Fruit fly (Drosophila melanogaster) whole organism, prepupa: Measurements from ENCODE around the gene bgm.

Source experiments
- CG10631 ChIP-seq: fragments of 200-800 bp; sonication (Bioruptor generic); optimal IDR thresholded peaks from 2 replicates; lab custom pipeline; 2016; ENCODE audit warnings: missing biosample characterization, missing genetic modification characterization
- CG11294 ChIP-seq: fragments of 200-800 bp; sonication (Bioruptor generic); IDR thresholded peaks from 2 replicates; pipeline ENCODE4 v1.3.6; 2022; ENCODE audit warnings: missing biosample characterization, missing genetic modification characterization
- CG11762 ChIP-seq: fragments of 200-800 bp; sonication (Bioruptor generic); optimal IDR thresholded peaks from 3 replicates; lab custom pipeline; 2016; ENCODE audit warnings: missing biosample characterization, missing genetic modification characterization; ENCODE audit not compliant: insufficient read depth
- CG11902 ChIP-seq: fragments of 200-800 bp; sonication (Bioruptor generic); optimal IDR thresholded peaks from 3 replicates; lab custom pipeline; 2016; ENCODE audit warnings: missing biosample characterization, missing genetic modification characterization
- CG15336 ChIP-seq: fragments of 200-800 bp; sonication (Bioruptor generic); IDR thresholded peaks from 2 replicates; pipeline ENCODE4 v1.3.6; 2022; ENCODE audit warnings: missing biosample characterization, missing genetic modification characterization
- CG1621 ChIP-seq: fragments of 200-800 bp; sonication (Bioruptor generic); optimal IDR thresholded peaks from 3 replicates; lab custom pipeline; 2018; ENCODE audit warnings: missing biosample characterization, mild to moderate bottlenecking, missing genetic modification characterization
- CG16779 ChIP-seq: fragments of 200-800 bp; sonication (Bioruptor generic); optimal IDR thresholded peaks from 3 replicates; lab custom pipeline; 2017; ENCODE audit warnings: missing biosample characterization, mild to moderate bottlenecking, missing genetic modification characterization
- CG32006 ChIP-seq: fragments of 200-800 bp; sonication (Bioruptor generic); optimal IDR thresholded peaks from 3 replicates; lab custom pipeline; 2017; ENCODE audit warnings: missing biosample characterization, mild to moderate bottlenecking, missing genetic modification characterization
- CG3919 ChIP-seq: fragments of 200-800 bp; sonication (Bioruptor generic); optimal IDR thresholded peaks from 3 replicates; lab custom pipeline; 2016; ENCODE audit warnings: missing biosample characterization, missing genetic modification characterization
- CG4318 ChIP-seq: fragments of 200-800 bp; sonication (Bioruptor generic); optimal IDR thresholded peaks from 3 replicates; lab custom pipeline; 2017; ENCODE audit warnings: missing biosample characterization, mild to moderate bottlenecking, missing genetic modification characterization
- CG6163 ChIP-seq: fragments of 200-800 bp; sonication (Bioruptor generic); IDR thresholded peaks from 3 replicates; pipeline ENCODE4 v1.3.6; 2022; ENCODE audit warnings: missing biosample characterization, missing genetic modification characterization
- CG6276 ChIP-seq: fragments of 200-800 bp; sonication (Bioruptor generic); optimal IDR thresholded peaks from 2 replicates; lab custom pipeline; 2017; ENCODE audit warnings: missing biosample characterization, mild to moderate bottlenecking, missing genetic modification characterization
- CG6792 ChIP-seq: fragments of 200-800 bp; sonication (Bioruptor generic); optimal IDR thresholded peaks from 3 replicates; lab custom pipeline; 2016; ENCODE audit warnings: missing biosample characterization, missing genetic modification characterization
- CG6808 ChIP-seq: fragments of 200-800 bp; sonication (Bioruptor generic); optimal IDR thresholded peaks from 3 replicates; lab custom pipeline; 2017; ENCODE audit warnings: missing biosample characterization, missing genetic modification characterization, mild to moderate bottlenecking, moderate library complexity, missing genetic modification reagents
- CG7368 ChIP-seq: fragments of 200-800 bp; sonication (Bioruptor generic); optimal IDR thresholded peaks from 3 replicates; lab custom pipeline; 2016; ENCODE audit warnings: missing biosample characterization, missing genetic modification characterization
- CG8119 ChIP-seq: fragments of 200-800 bp; sonication (Bioruptor generic); IDR thresholded peaks from 3 replicates; pipeline ENCODE4 v1.3.6; 2022; ENCODE audit warnings: missing biosample characterization, missing genetic modification characterization
- CG8632 ChIP-seq: fragments of 200-800 bp; sonication (Bioruptor generic); optimal IDR thresholded peaks from 3 replicates; lab custom pipeline; 2016; ENCODE audit warnings: missing biosample characterization, missing genetic modification characterization
- CG9139 ChIP-seq: fragments of 200-800 bp; sonication (Bioruptor generic); optimal IDR thresholded peaks from 3 replicates; lab custom pipeline; 2017; ENCODE audit warnings: missing biosample characterization, mild to moderate bottlenecking, missing genetic modification characterization
- Eip75B ChIP-seq: fragments of 200-800 bp; sonication (Bioruptor generic); optimal IDR thresholded peaks from 3 replicates; lab custom pipeline; 2016; ENCODE audit warnings: missing biosample characterization, missing genetic modification characterization
- Eip78C ChIP-seq: fragments of 200-800 bp; sonication (Bioruptor generic); peaks from one replicate; lab custom pipeline; 2016; ENCODE audit warnings: missing biosample characterization, missing genetic modification characterization
- Eip93F ChIP-seq: fragments of 200-800 bp; sonication (Bioruptor generic); optimal IDR thresholded peaks from 2 replicates; lab custom pipeline; 2016; ENCODE audit warnings: missing biosample characterization, mild to moderate bottlenecking, missing genetic modification characterization
- Ets21C ChIP-seq: fragments of 200-800 bp; sonication (Bioruptor generic); optimal IDR thresholded peaks from 3 replicates; lab custom pipeline; 2016; ENCODE audit warnings: missing biosample characterization, missing genetic modification characterization
- Ets96B ChIP-seq: fragments of 200-800 bp; optimal IDR thresholded peaks from 2 replicates; lab custom pipeline; 2019; ENCODE audit warnings: missing biosample characterization, mild to moderate bottlenecking, missing genetic modification characterization, moderate library complexity
- Gug ChIP-seq: fragments of 200-800 bp; sonication (Bioruptor generic); IDR thresholded peaks from 2 replicates; pipeline ENCODE4 v1.3.6; 2022; ENCODE audit warnings: missing biosample characterization, missing genetic modification characterization
- Hr38 ChIP-seq: sonication (Bioruptor generic); optimal IDR thresholded peaks from 2 replicates; lab custom pipeline; 2016; ENCODE audit warnings: missing biosample characterization, missing genetic modification characterization
- Hr4 ChIP-seq: fragments of 200-800 bp; sonication (Bioruptor generic); optimal IDR thresholded peaks from 3 replicates; lab custom pipeline; 2016; ENCODE audit warnings: missing biosample characterization, missing genetic modification characterization
- Lpt ChIP-seq: fragments of 200-800 bp; sonication (Bioruptor generic); optimal IDR thresholded peaks from 3 replicates; lab custom pipeline; 2016; ENCODE audit warnings: missing biosample characterization, missing genetic modification characterization
- Met ChIP-seq: fragments of 200-800 bp; sonication (Bioruptor generic); optimal IDR thresholded peaks from 3 replicates; lab custom pipeline; 2016; ENCODE audit warnings: missing biosample characterization, missing genetic modification characterization
- OdsH ChIP-seq: fragments of 200-800 bp; sonication (Bioruptor generic); optimal IDR thresholded peaks from 3 replicates; lab custom pipeline; 2016; ENCODE audit warnings: missing biosample characterization, missing genetic modification characterization
- Smox ChIP-seq: fragments of 200-800 bp; sonication (Bioruptor generic); optimal IDR thresholded peaks from 3 replicates; lab custom pipeline; 2016; ENCODE audit warnings: missing biosample characterization, missing genetic modification characterization
- Sox102F ChIP-seq: fragments of 200-800 bp; sonication (Bioruptor generic); optimal IDR thresholded peaks from 2 replicates; lab custom pipeline; 2016; ENCODE audit warnings: missing biosample characterization, mild to moderate bottlenecking, missing genetic modification characterization
- Sox14 ChIP-seq: fragments of 200-800 bp; sonication (Bioruptor generic); optimal IDR thresholded peaks from 3 replicates; lab custom pipeline; 2016; ENCODE audit warnings: missing biosample characterization, missing genetic modification characterization
- Sox15 ChIP-seq: fragments of 200-800 bp; sonication (Bioruptor generic); optimal IDR thresholded peaks from 3 replicates; lab custom pipeline; 2016; ENCODE audit warnings: missing biosample characterization, missing genetic modification characterization
- acj6 ChIP-seq: fragments of 200-800 bp; sonication (Bioruptor generic); optimal IDR thresholded peaks from 3 replicates; lab custom pipeline; 2016; ENCODE audit warnings: missing biosample characterization, missing genetic modification characterization
- cyc ChIP-seq: fragments of 200-800 bp; sonication (Bioruptor generic); optimal IDR thresholded peaks from 3 replicates; lab custom pipeline; 2016; ENCODE audit warnings: missing biosample characterization, missing genetic modification characterization
- dac ChIP-seq: fragments of 200-800 bp; sonication (Bioruptor generic); optimal IDR thresholded peaks from 2 replicates; lab custom pipeline; 2017; ENCODE audit warnings: missing biosample characterization, mild to moderate bottlenecking, missing genetic modification characterization
- dsx ChIP-seq: fragments of 200-800 bp; optimal IDR thresholded peaks from 3 replicates; lab custom pipeline; 2019; ENCODE audit warnings: missing biosample characterization, mild to moderate bottlenecking, missing genetic modification characterization, moderate library complexity; ENCODE audit not compliant: poor library complexity, severe bottlenecking
- eg ChIP-seq: fragments of 200-800 bp; sonication (Bioruptor generic); IDR thresholded peaks from 3 replicates; pipeline ENCODE4 v1.3.6; 2022; ENCODE audit warnings: missing biosample characterization, missing genetic modification characterization
- fd59A ChIP-seq: fragments of 200-800 bp; sonication (Bioruptor generic); optimal IDR thresholded peaks from 2 replicates; lab custom pipeline; 2017; ENCODE audit warnings: missing biosample characterization, mild to moderate bottlenecking, missing genetic modification characterization, missing genetic modification reagents
- fd85E ChIP-seq: fragments of 200-800 bp; sonication (Bioruptor generic); optimal IDR thresholded peaks from 3 replicates; lab custom pipeline; 2016; ENCODE audit warnings: missing biosample characterization, missing genetic modification characterization
- net ChIP-seq: fragments of 200-800 bp; sonication (Bioruptor generic); optimal IDR thresholded peaks from 3 replicates; lab custom pipeline; 2016; ENCODE audit warnings: missing biosample characterization, missing genetic modification characterization
- pdm3 ChIP-seq: fragments of 200-800 bp; sonication (Bioruptor generic); optimal IDR thresholded peaks from 3 replicates; lab custom pipeline; 2016; ENCODE audit warnings: missing biosample characterization, missing genetic modification characterization
- salr ChIP-seq, 2 experiments: fragments of 200-800 bp; sonication (Bioruptor generic); optimal IDR thresholded peaks; 3 replicates each; lab custom pipeline; 2016 to 2018; ENCODE audit warnings: missing biosample characterization in 2 of 2, missing genetic modification characterization in 2 of 2, mild to moderate bottlenecking in 1 of 2
- spab ChIP-seq: fragments of 200-800 bp; sonication (Bioruptor generic); optimal IDR thresholded peaks from 2 replicates; lab custom pipeline; 2017; ENCODE audit warnings: missing biosample characterization, mild to moderate bottlenecking, missing genetic modification characterization, missing genetic modification reagents
- ss ChIP-seq, 2 experiments: fragments of 200-800 bp; sonication (Bioruptor generic); optimal IDR thresholded peaks; 2 replicates in 1 of 2; 3 replicates in 1 of 2; lab custom pipeline; 2017 to 2018; ENCODE audit warnings: mild to moderate bottlenecking in 2 of 2, missing biosample characterization in 2 of 2, missing genetic modification characterization in 2 of 2, moderate library complexity in 1 of 2
- svp ChIP-seq: fragments of 200-800 bp; sonication (Bioruptor generic); peaks from one replicate; lab custom pipeline; 2016; ENCODE audit warnings: missing biosample characterization, missing genetic modification characterization
- topi ChIP-seq: fragments of 200-800 bp; sonication (Bioruptor generic); optimal IDR thresholded peaks from 3 replicates; lab custom pipeline; 2016; ENCODE audit warnings: missing biosample characterization, missing genetic modification characterization

Gene bgm

DNA sequence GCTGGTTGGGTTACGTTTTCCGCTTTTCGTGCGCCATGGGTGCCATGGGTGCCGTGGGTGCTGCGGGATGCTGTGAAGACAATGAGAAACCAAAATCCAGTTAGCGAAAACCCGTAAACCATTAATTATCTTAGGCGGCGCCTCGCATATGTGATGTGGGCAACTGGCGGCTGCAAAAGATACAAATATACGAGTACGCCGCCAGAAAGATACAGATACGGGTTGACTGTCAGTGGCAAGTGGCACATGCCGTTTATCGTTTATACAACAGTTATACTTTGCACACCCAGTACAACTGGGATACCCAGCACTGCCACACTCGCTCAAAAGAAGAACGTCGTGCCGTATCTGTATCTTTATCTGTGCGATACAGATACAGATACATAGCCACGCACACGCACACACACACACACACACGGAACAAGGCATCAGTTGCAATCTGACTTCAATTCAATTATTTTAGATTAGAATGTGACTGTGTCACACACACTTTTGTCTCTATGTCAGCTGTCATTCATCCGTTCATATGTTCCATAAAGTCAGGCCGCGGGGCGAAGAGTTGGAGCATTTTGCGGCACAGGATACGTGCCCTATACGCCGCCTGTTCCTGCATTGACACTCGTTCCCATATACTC is 32.9 kb downstream of the bgm start:
- no peak for TF ChIP-seq CG15336 (GFP tag; lab: Robert Waterston, UW)
- no peak for TF ChIP-seq topi (GFP tag; lab: Kevin White, UChicago)
- no peak for TF ChIP-seq CG7368 (GFP tag; lab: Kevin White, UChicago)
- no peak for TF ChIP-seq Eip93F (GFP tag; lab: Kevin White, UChicago)
- TF ChIP-seq svp = no peak
- no peak for TF ChIP-seq CG11762 (GFP tag; lab: Kevin White, UChicago)
- TF ChIP-seq cyc (GFP tag; lab: Kevin White, UChicago) = no peak
- TF ChIP-seq eg (GFP tag; lab: Robert Waterston, UW) = no peak
- no peak for TF ChIP-seq Hr4 (GFP tag; lab: Kevin White, UChicago)
- no peak for TF ChIP-seq CG32006 (GFP tag; lab: Kevin White, UChicago)
- TF ChIP-seq fd59A (GFP tag; lab: Kevin White, UChicago) = no peak

- TF ChIP-seq CG16779 (tag; lab: Kevin White, UChicago) (peak; percentile 47), CG4318 (peak; percentile 43), Eip75B (GFP tag; lab: Kevin White, UChicago) (peak; percentile 55), Ets21C (GFP tag; lab: Kevin White, UChicago) (no peak), topi (GFP tag; lab: Kevin White, UChicago) (no peak), CG6276 (GFP tag; lab: Kevin White, UChicago) (peak; percentile 25), spab (GFP tag; lab: Kevin White, UChicago) (peak; percentile 33), cyc (GFP tag; lab: Kevin White, UChicago) (no peak), Lpt (GFP tag; lab: Kevin White, UChicago) (peak; percentile 53), CG6163 (GFP tag; lab: Robert Waterston, UW) (peak; percentile 72), dsx (peak; percentile 31), CG10631 (GFP tag; lab: Kevin White, UChicago) (peak; percentile 52), CG1621 (peak; percentile 41), CG6792 (GFP tag; lab: Kevin White, UChicago) (peak; percentile 40), Eip78C (peak; percentile 82), CG8632 (GFP tag; lab: Kevin White, UChicago) (peak; percentile 17), Sox15 (no peak), fd59A (GFP tag; lab: Kevin White, UChicago) (peak; percentile 27), CG11294 (GFP tag; lab: Robert Waterston, UW) (peak; percentile 42; the same call in 1 of the 2 replicates), OdsH (GFP tag; lab: Kevin White, UChicago) (peak; percentile 51), Gug (GFP tag; lab: Robert Waterston, UW) (peak; percentile 78), Hr4 (GFP tag; lab: Kevin White, UChicago) (peak; percentile 71), CG3919 (GFP tag; lab: Kevin White, UChicago) (peak; percentile 58), ss (GFP tag; optimal IDR thresholded peaks at IDR 0.05; lab: Kevin White, UChicago) (peak; percentile 10 to 55), fd85E (GFP tag; lab: Kevin White, UChicago) (no peak), dac (GFP tag; lab: Kevin White, UChicago) (peak; percentile 11), CG32006 (GFP tag; lab: Kevin White, UChicago) (peak; percentile 81), eg (GFP tag; lab: Robert Waterston, UW) (peak; percentile 74; the same call in 2 of the 3 replicates), pdm3 (GFP tag; lab: Kevin White, UChicago) (peak; percentile 51), CG7368 (GFP tag; lab: Kevin White, UChicago) (peak; percentile 0), CG11902 (GFP tag; lab: Kevin White, UChicago) (no peak), Sox14 (GFP tag; lab: Kevin White, UChicago) (peak; percentile 41), Met (GFP tag; lab: Kevin White, UChicago) (no peak), CG6808 (GFP tag; lab: Kevin White, UChicago) (peak; percentile 53), acj6 (peak; percentile 42), CG8119 (GFP tag; lab: Robert Waterston, UW) (peak; percentile 73), Smox (no peak), salr (GFP tag; optimal IDR thresholded peaks at IDR 0.05; lab: Kevin White, UChicago) (peak; percentile 30 to 39), CG15336 (GFP tag; lab: Robert Waterston, UW) (peak; percentile 76), Ets96B (tag; lab: Kevin White, UChicago) (peak; percentile 57), CG9139 (GFP tag; lab: Kevin White, UChicago) (peak; percentile 13), Hr38 (GFP tag; lab: Kevin White, UChicago) (no peak), Sox102F (no peak), net (GFP tag; lab: Kevin White, UChicago) (peak; percentile 58), CG11762 (GFP tag; lab: Kevin White, UChicago) (peak; percentile 42)
Measured at dm6 chr2L:14047170-14047632, 34.4 kb downstream of the bgm start, which contains the start of gene NimC4. Gene NimC4, plus strand, starts transcription at chr2L:14047582.
